Worm (Caenorhabditis elegans) whole organism, mixed stage, embryonic: Measurements from ENCODE around the gene Y55F3AM.21.

Source experiments
- M03D4.4 ChIP-seq: sonication (generic microtip); optimal IDR thresholded peaks from 2 replicates; lab custom pipeline; 2017; ENCODE audit warnings: mild to moderate bottlenecking, missing genetic modification characterization, missing compliant biosample characterization
- blmp-1 ChIP-seq: fragments of 150-350 bp; optimal IDR thresholded peaks from 2 replicates; lab custom pipeline; 2014; ENCODE audit warnings: missing biosample characterization, missing genetic modification characterization
- ceh-39 ChIP-seq: fragments of 150-350 bp; optimal IDR thresholded peaks from 2 replicates; lab custom pipeline; 2014; ENCODE audit warnings: missing biosample characterization, missing genetic modification characterization
- ceh-43 ChIP-seq: fragments of 200-800 bp; sonication (Bioruptor generic); optimal IDR thresholded peaks from 2 replicates; lab custom pipeline; 2018; ENCODE audit warnings: mild to moderate bottlenecking, missing genetic modification characterization, moderate library complexity, missing compliant biosample characterization
- ceh-83 ChIP-seq: fragments of 200-800 bp; sonication (Bioruptor generic); optimal IDR thresholded peaks from 2 replicates; lab custom pipeline; 2018; ENCODE audit warnings: mild to moderate bottlenecking, missing genetic modification characterization, missing compliant biosample characterization
- ces-1 ChIP-seq: fragments of 150-350 bp; optimal IDR thresholded peaks from 2 replicates; lab custom pipeline; 2014; ENCODE audit warnings: missing biosample characterization, missing genetic modification reagents, missing genetic modification characterization
- drap-1 ChIP-seq: fragments of 200-800 bp; sonication (Bioruptor generic); optimal IDR thresholded peaks from 3 replicates; lab custom pipeline; 2018; ENCODE audit warnings: mild to moderate bottlenecking, missing genetic modification characterization, missing compliant biosample characterization
- elt-1 ChIP-seq: sonication (generic microtip); optimal IDR thresholded peaks from 2 replicates; lab custom pipeline; 2017; ENCODE audit warnings: missing genetic modification characterization, mild to moderate bottlenecking, missing compliant biosample characterization, antibody characterized with exemption, moderate library complexity, borderline replicate concordance; ENCODE audit not compliant: insufficient read depth
- elt-3 ChIP-seq: fragments of 150-350 bp; optimal IDR thresholded peaks from 2 replicates; lab custom pipeline; 2014; ENCODE audit warnings: missing biosample characterization, missing genetic modification characterization
- flh-1 ChIP-seq: fragments of 200-800 bp; sonication (Bioruptor generic); optimal IDR thresholded peaks from 2 replicates; lab custom pipeline; 2018; ENCODE audit warnings: mild to moderate bottlenecking, missing genetic modification characterization, moderate library complexity, missing compliant biosample characterization
- ham-2 ChIP-seq: fragments of 200-800 bp; sonication (Bioruptor generic); optimal IDR thresholded peaks from 2 replicates; lab custom pipeline; 2018; ENCODE audit warnings: mild to moderate bottlenecking, missing genetic modification characterization, missing compliant biosample characterization
- hlh-1 ChIP-seq: fragments of 150-350 bp; optimal IDR thresholded peaks from 2 replicates; lab custom pipeline; 2014; ENCODE audit warnings: missing biosample characterization, missing genetic modification reagents, missing genetic modification characterization
- lin-13 ChIP-seq: fragments of 150-350 bp; optimal IDR thresholded peaks from 2 replicates; lab custom pipeline; 2014; ENCODE audit warnings: missing biosample characterization, missing genetic modification characterization
- lin-32 ChIP-seq: fragments of 200-800 bp; sonication (Bioruptor generic); optimal IDR thresholded peaks from 2 replicates; lab custom pipeline; 2018; ENCODE audit warnings: mild to moderate bottlenecking, missing genetic modification characterization, missing compliant biosample characterization
- lsy-2 ChIP-seq: fragments of 150-350 bp; optimal IDR thresholded peaks from 2 replicates; lab custom pipeline; 2014; ENCODE audit warnings: missing biosample characterization, missing genetic modification characterization
- mab-5 ChIP-seq: fragments of 150-350 bp; optimal IDR thresholded peaks from 2 replicates; lab custom pipeline; 2014; ENCODE audit warnings: missing biosample characterization, missing genetic modification characterization
- mls-2 ChIP-seq: sonication (generic microtip); optimal IDR thresholded peaks from 2 replicates; lab custom pipeline; 2016; ENCODE audit warnings: mild to moderate bottlenecking, missing genetic modification characterization, moderate library complexity, missing compliant biosample characterization
- nhr-12 ChIP-seq: fragments of 150-350 bp; optimal IDR thresholded peaks from 2 replicates; lab custom pipeline; 2014; ENCODE audit warnings: missing biosample characterization, missing genetic modification characterization
- nhr-2 ChIP-seq: fragments of 150-350 bp; optimal IDR thresholded peaks from 2 replicates; lab custom pipeline; 2014; ENCODE audit warnings: missing biosample characterization, missing genetic modification characterization
- nhr-28 ChIP-seq: fragments of 150-350 bp; optimal IDR thresholded peaks from 2 replicates; lab custom pipeline; 2014; ENCODE audit warnings: missing biosample characterization, missing genetic modification characterization
- nhr-76 ChIP-seq: sonication (generic microtip); optimal IDR thresholded peaks from 2 replicates; lab custom pipeline; 2017; ENCODE audit warnings: missing biosample characterization, missing genetic modification characterization
- pha-4 ChIP-seq: fragments of 150-350 bp; optimal IDR thresholded peaks from 2 replicates; lab custom pipeline; 2018; ENCODE audit warnings: missing biosample characterization, missing genetic modification reagents, missing genetic modification characterization
- sem-2 ChIP-seq: fragments of 200-800 bp; sonication (Bioruptor generic); optimal IDR thresholded peaks from 2 replicates; lab custom pipeline; 2018; ENCODE audit warnings: mild to moderate bottlenecking, missing genetic modification characterization, missing compliant biosample characterization
- snpc-4 ChIP-seq: fragments of 150-350 bp; optimal IDR thresholded peaks from 2 replicates; lab custom pipeline; 2014; ENCODE audit warnings: missing biosample characterization, missing genetic modification characterization
- sptf-1 ChIP-seq: sonication (generic microtip); optimal IDR thresholded peaks from 2 replicates; lab custom pipeline; 2017; ENCODE audit warnings: mild to moderate bottlenecking, missing genetic modification characterization, moderate library complexity, missing compliant biosample characterization
- tbx-8 ChIP-seq: fragments of 200-800 bp; sonication (Bioruptor generic); optimal IDR thresholded peaks from 2 replicates; lab custom pipeline; 2018; ENCODE audit warnings: mild to moderate bottlenecking, missing genetic modification characterization, moderate library complexity, missing compliant biosample characterization
- unc-120 ChIP-seq: sonication (generic microtip); optimal IDR thresholded peaks from 2 replicates; lab custom pipeline; 2017; ENCODE audit warnings: missing genetic modification characterization, missing compliant biosample characterization; ENCODE audit not compliant: poor library complexity, severe bottlenecking
- unc-39 ChIP-seq: fragments of 150-350 bp; optimal IDR thresholded peaks from 2 replicates; lab custom pipeline; 2014; ENCODE audit warnings: missing biosample characterization, missing genetic modification characterization
- unc-62 ChIP-seq: fragments of 150-350 bp; optimal IDR thresholded peaks from 2 replicates; lab custom pipeline; 2014; ENCODE audit warnings: missing biosample characterization, missing genetic modification reagents, missing genetic modification characterization
- zip-8 ChIP-seq: fragments of 150-350 bp; optimal IDR thresholded peaks from 2 replicates; lab custom pipeline; 2014; ENCODE audit warnings: missing biosample characterization, missing genetic modification characterization
- ztf-11 ChIP-seq: fragments of 150-350 bp; optimal IDR thresholded peaks from 2 replicates; lab custom pipeline; 2014; ENCODE audit warnings: missing biosample characterization, missing genetic modification characterization

Y55F3AM.21 gene

ce11 chrIV:1054736-1055135, 3.2 kb upstream of the Y55F3AM.21 start, which contains the start of gene dcap-1:
Gene dcap-1, minus strand, starts transcription at chrIV:1054794.
- TF ChIP-seq elt-1 (tag; lab: Kevin White, UChicago) (no peak), ces-1 (GFP tag; lab: Kevin White, UChicago) (peak; percentile 42)
- TF ChIP-seq, all 35 proteins: peak for 1

DNA sequence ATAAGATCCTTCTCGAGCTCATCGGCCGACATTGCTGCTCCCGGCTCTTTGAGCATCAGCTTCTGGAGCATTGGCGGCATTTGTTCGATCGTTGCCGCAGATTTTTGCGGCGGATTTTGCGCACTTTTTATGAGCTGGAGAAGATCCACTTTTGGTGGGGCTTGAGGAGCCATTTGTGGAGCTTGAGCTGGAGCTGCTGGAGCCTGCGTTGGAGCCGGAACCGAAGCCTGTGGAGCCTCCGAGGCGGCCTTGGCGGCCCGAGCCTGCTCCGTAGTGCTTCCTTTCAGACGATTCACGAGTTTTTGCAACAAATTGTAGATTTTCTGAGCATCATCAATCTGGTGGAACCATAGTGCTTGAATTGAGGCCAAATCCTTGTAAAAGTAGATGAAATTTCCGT, 2.5 kb upstream of the Y55F3AM.21 start:
- TF ChIP-seq nhr-2 (tag; lab: Kevin White, UChicago) (no peak), lin-13 (tag; lab: Kevin White, UChicago) (no peak), ham-2 (GFP tag; lab: Kevin White, UChicago) (no peak), lin-32 (GFP tag; lab: Kevin White, UChicago) (no peak), elt-1 (tag; lab: Kevin White, UChicago) (no peak), nhr-76 (tag; lab: Kevin White, UChicago) (no peak), pha-4 (tag; lab: Kevin White, UChicago) (no peak), lsy-2 (no peak), ceh-39 (tag; lab: Kevin White, UChicago) (no peak), ceh-83 (GFP tag; lab: Kevin White, UChicago) (no peak), unc-62 (GFP tag; lab: Kevin White, UChicago) (no peak), unc-120 (tag; lab: Kevin White, UChicago) (no peak), nhr-28 (tag; lab: Kevin White, UChicago) (no peak), ces-1 (GFP tag; lab: Kevin White, UChicago) (no peak), ztf-11 (tag; lab: Kevin White, UChicago) (no peak), mab-5 (tag; lab: Kevin White, UChicago) (no peak), nhr-12 (tag; lab: Kevin White, UChicago) (no peak)

DNA sequence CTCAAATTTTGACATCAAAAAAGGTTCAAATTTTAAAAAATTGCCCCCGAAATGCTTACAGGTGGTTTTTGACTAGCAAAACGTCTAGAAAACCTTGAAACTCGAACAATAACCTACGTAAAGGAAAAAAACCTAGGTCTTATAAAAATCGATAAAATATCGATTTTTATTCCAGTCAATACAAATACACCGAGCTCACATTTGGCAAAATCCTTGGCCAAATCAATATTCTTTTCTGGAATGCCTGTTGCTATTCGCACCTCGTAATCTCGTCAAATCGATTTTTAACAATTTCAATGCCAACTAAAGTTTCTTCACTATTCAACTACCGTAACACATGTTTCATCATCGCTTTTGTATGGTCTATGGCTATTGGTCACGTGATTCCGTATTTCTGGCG, 4.5 kb downstream of the Y55F3AM.21 start:
- TF ChIP-seq unc-39 (tag; lab: Kevin White, UChicago) (no peak), zip-8 (tag; lab: Kevin White, UChicago) (no peak), mab-5 (tag; lab: Kevin White, UChicago) (no peak), ceh-43 (GFP tag; lab: Kevin White, UChicago) (no peak), lin-13 (tag; lab: Kevin White, UChicago) (no peak), lsy-2 (no peak), pha-4 (tag; lab: Kevin White, UChicago) (no peak), flh-1 (GFP tag; lab: Kevin White, UChicago) (no peak), blmp-1 (tag; lab: Kevin White, UChicago) (no peak), tbx-8 (GFP tag; lab: Kevin White, UChicago) (no peak), nhr-76 (tag; lab: Kevin White, UChicago) (no peak), hlh-1 (no peak), unc-62 (GFP tag; lab: Kevin White, UChicago) (no peak)

DNA sequence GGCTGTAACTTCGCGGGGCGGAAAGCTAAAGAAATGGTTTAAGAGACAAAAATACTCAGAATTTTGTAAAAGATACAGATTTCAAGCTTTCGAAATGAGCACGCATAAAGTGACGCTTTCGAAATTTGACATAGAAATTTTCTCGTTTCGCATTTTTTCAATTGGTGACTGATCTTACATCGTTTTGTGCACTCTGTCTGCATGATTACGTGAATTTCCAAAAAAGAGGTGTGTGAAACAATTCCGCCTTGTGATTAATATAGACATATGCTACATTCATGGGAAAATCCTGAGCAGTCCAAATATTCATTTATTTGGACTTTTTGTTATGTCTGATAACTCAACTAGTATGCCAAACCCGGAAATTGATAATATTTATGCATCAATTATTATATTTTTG, 5.8 kb downstream of the Y55F3AM.21 start, which contains the start of gene srx-12:
TSS of gene srx-12 (plus strand) at position 301 of the 400 bp plus-strand sequence.
- TF ChIP-seq nhr-28 (tag; lab: Kevin White, UChicago) (no peak), ces-1 (GFP tag; lab: Kevin White, UChicago) (no peak), nhr-2 (tag; lab: Kevin White, UChicago) (no peak), nhr-76 (tag; lab: Kevin White, UChicago) (no peak), mls-2 (tag; lab: Kevin White, UChicago) (no peak), blmp-1 (tag; lab: Kevin White, UChicago) (no peak), sptf-1 (tag; lab: Kevin White, UChicago) (no peak), lin-13 (tag; lab: Kevin White, UChicago) (no peak), zip-8 (tag; lab: Kevin White, UChicago) (no peak), snpc-4 (tag; lab: Kevin White, UChicago) (no peak), ceh-39 (tag; lab: Kevin White, UChicago) (no peak), nhr-12 (tag; lab: Kevin White, UChicago) (no peak), elt-3 (tag; lab: Kevin White, UChicago) (no peak), flh-1 (GFP tag; lab: Kevin White, UChicago) (no peak), M03D4.4 (no peak), ham-2 (GFP tag; lab: Kevin White, UChicago) (no peak), unc-120 (tag; lab: Kevin White, UChicago) (no peak), sem-2 (GFP tag; lab: Kevin White, UChicago) (no peak), drap-1 (no peak)
